Worm (Caenorhabditis elegans) whole organism, L2 larva: ENCODE measurements around the gene Y48A6B.7.

Experiments
- C34F6.9 ChIP-seq: fragments of 150-350 bp; optimal IDR thresholded peaks from 2 replicates; lab custom pipeline; 2014; ENCODE audit warnings: missing biosample characterization, missing genetic modification characterization
- F13H6.1 ChIP-seq: sonication (generic microtip); optimal IDR thresholded peaks from 2 replicates; lab custom pipeline; 2016; ENCODE audit warnings: missing genetic modification characterization, missing compliant biosample characterization
- R02D3.7 ChIP-seq: fragments of 150-350 bp; optimal IDR thresholded peaks from 2 replicates; lab custom pipeline; 2014; ENCODE audit warnings: missing biosample characterization, missing genetic modification characterization
- Y55F3AM.14 ChIP-seq: fragments of 200-800 bp; sonication (Bioruptor generic); optimal IDR thresholded peaks from 2 replicates; lab custom pipeline; 2018; ENCODE audit warnings: mild to moderate bottlenecking, missing genetic modification characterization, missing compliant biosample characterization
- alr-1 ChIP-seq: fragments of 150-350 bp; optimal IDR thresholded peaks from 2 replicates; lab custom pipeline; 2014; ENCODE audit warnings: missing biosample characterization, missing genetic modification characterization
- aly-2 ChIP-seq: fragments of 150-350 bp; optimal IDR thresholded peaks from 2 replicates; lab custom pipeline; 2014; ENCODE audit warnings: missing biosample characterization, missing genetic modification characterization
- ama-1 ChIP-seq: fragments of 150-350 bp; optimal IDR thresholded peaks from 2 replicates; lab custom pipeline; 2018; ENCODE audit warnings: inconsistent platforms
- blmp-1 ChIP-seq: sonication (generic microtip); optimal IDR thresholded peaks from 2 replicates; lab custom pipeline; 2017; ENCODE audit warnings: missing genetic modification characterization, mild to moderate bottlenecking, missing compliant biosample characterization, antibody characterized with exemption, moderate library complexity; ENCODE audit not compliant: insufficient read depth
- ceh-16 ChIP-seq: fragments of 150-350 bp; optimal IDR thresholded peaks from 2 replicates; lab custom pipeline; 2014; ENCODE audit warnings: missing biosample characterization, missing genetic modification characterization
- ceh-82 ChIP-seq: fragments of 150-350 bp; optimal IDR thresholded peaks from 2 replicates; lab custom pipeline; 2014; ENCODE audit warnings: missing biosample characterization, missing genetic modification characterization
- dmd-4 ChIP-seq: sonication (generic microtip); optimal IDR thresholded peaks from 2 replicates; lab custom pipeline; 2017; ENCODE audit warnings: missing biosample characterization, missing genetic modification characterization
- egl-27 ChIP-seq: sonication (generic microtip); optimal IDR thresholded peaks from 3 replicates; lab custom pipeline; 2017; ENCODE audit warnings: missing biosample characterization, missing genetic modification reagents, missing genetic modification characterization
- elt-1 ChIP-seq: fragments of 150-350 bp; optimal IDR thresholded peaks from 2 replicates; lab custom pipeline; 2014; ENCODE audit warnings: missing biosample characterization, missing genetic modification characterization
- elt-3 ChIP-seq: sonication (generic microtip); optimal IDR thresholded peaks from 2 replicates; lab custom pipeline; 2017; ENCODE audit warnings: missing biosample characterization, missing genetic modification characterization
- fos-1 ChIP-seq: fragments of 150-350 bp; optimal IDR thresholded peaks from 2 replicates; lab custom pipeline; 2014; ENCODE audit warnings: missing biosample characterization, missing genetic modification characterization
- gmeb-1 ChIP-seq: fragments of 150-350 bp; optimal IDR thresholded peaks from 2 replicates; lab custom pipeline; 2014; ENCODE audit warnings: missing biosample characterization, missing genetic modification characterization
- lin-11 ChIP-seq: fragments of 150-350 bp; sonication (generic microtip); optimal IDR thresholded peaks from 2 replicates; lab custom pipeline; 2014; ENCODE audit warnings: missing biosample characterization, missing genetic modification characterization, inconsistent platforms, mixed read lengths
- lin-13 ChIP-seq: fragments of 150-350 bp; optimal IDR thresholded peaks from 2 replicates; lab custom pipeline; 2014; ENCODE audit warnings: missing biosample characterization, missing genetic modification reagents, missing genetic modification characterization
- lin-39 ChIP-seq: fragments of 150-350 bp; optimal IDR thresholded peaks from 2 replicates; lab custom pipeline; 2014; ENCODE audit warnings: missing biosample characterization, missing genetic modification reagents, missing genetic modification characterization
- lsy-2 ChIP-seq, 2 experiments: fragments of 150-350 bp in 1 of 2; sonication (generic microtip) in 1 of 2; optimal IDR thresholded peaks; 2 replicates each; lab custom pipeline; 2014 to 2017; ENCODE audit warnings: missing biosample characterization in 2 of 2, missing genetic modification characterization in 2 of 2
- mab-5 ChIP-seq: fragments of 150-350 bp; optimal IDR thresholded peaks from 2 replicates; lab custom pipeline; 2014; ENCODE audit warnings: missing biosample characterization, missing genetic modification characterization
- mbf-1 ChIP-seq: sonication (generic microtip); optimal IDR thresholded peaks from 2 replicates; lab custom pipeline; 2017; ENCODE audit warnings: missing biosample characterization, missing genetic modification characterization
- mdl-1 ChIP-seq, 2 experiments: fragments of 150-350 bp in 1 of 2; sonication (generic microtip) in 1 of 2; optimal IDR thresholded peaks; 2 replicates each; lab custom pipeline; 2017; ENCODE audit warnings: missing biosample characterization in 2 of 2, missing genetic modification characterization in 2 of 2
- nhr-10 ChIP-seq: sonication (generic microtip); optimal IDR thresholded peaks from 2 replicates; lab custom pipeline; 2017; ENCODE audit warnings: missing biosample characterization, missing genetic modification characterization
- nhr-11 ChIP-seq: fragments of 150-350 bp; optimal IDR thresholded peaks from 2 replicates; lab custom pipeline; 2014; ENCODE audit warnings: missing biosample characterization, missing genetic modification characterization
- nhr-12 ChIP-seq: fragments of 150-350 bp; optimal IDR thresholded peaks from 2 replicates; lab custom pipeline; 2014; ENCODE audit warnings: missing biosample characterization, missing genetic modification characterization
- nhr-129 ChIP-seq: fragments of 150-350 bp; optimal IDR thresholded peaks from 2 replicates; lab custom pipeline; 2014; ENCODE audit warnings: missing biosample characterization, missing genetic modification characterization
- nhr-21 ChIP-seq: fragments of 150-350 bp; optimal IDR thresholded peaks from 2 replicates; lab custom pipeline; 2014; ENCODE audit warnings: missing biosample characterization, missing genetic modification characterization
- nhr-23 ChIP-seq: fragments of 150-350 bp; optimal IDR thresholded peaks from 2 replicates; lab custom pipeline; 2014; ENCODE audit warnings: missing biosample characterization, missing genetic modification reagents, missing genetic modification characterization
- nhr-237 ChIP-seq: fragments of 150-350 bp; optimal IDR thresholded peaks from 2 replicates; lab custom pipeline; 2014; ENCODE audit warnings: missing biosample characterization, missing genetic modification characterization
- nhr-6 ChIP-seq: fragments of 150-350 bp; optimal IDR thresholded peaks from 2 replicates; lab custom pipeline; 2014; ENCODE audit warnings: missing biosample characterization, missing genetic modification characterization
- nhr-77 ChIP-seq: fragments of 150-350 bp; optimal IDR thresholded peaks from 2 replicates; lab custom pipeline; 2014; ENCODE audit warnings: missing biosample characterization, missing genetic modification characterization
- peb-1 ChIP-seq: fragments of 150-350 bp; optimal IDR thresholded peaks from 2 replicates; lab custom pipeline; 2014; ENCODE audit warnings: missing biosample characterization, missing genetic modification characterization
- skn-1 ChIP-seq: sonication (generic microtip); optimal IDR thresholded peaks from 2 replicates; lab custom pipeline; 2017; ENCODE audit warnings: missing biosample characterization, missing genetic modification characterization
- sma-3 ChIP-seq: sonication (generic microtip); optimal IDR thresholded peaks from 2 replicates; lab custom pipeline; 2016; ENCODE audit warnings: missing genetic modification reagents, missing genetic modification characterization, missing compliant biosample characterization
- sma-9 ChIP-seq, 2 experiments: fragments of 150-350 bp in 1 of 2; sonication (generic microtip) in 1 of 2; optimal IDR thresholded peaks; 2 replicates each; lab custom pipeline; 2014 to 2016; ENCODE audit warnings: missing genetic modification characterization in 2 of 2, mild to moderate bottlenecking in 1 of 2, missing biosample characterization in 1 of 2, missing compliant biosample characterization in 1 of 2, missing genetic modification reagents in 1 of 2, moderate library complexity in 1 of 2
- snpc-4 ChIP-seq: fragments of 150-350 bp; optimal IDR thresholded peaks from 2 replicates; lab custom pipeline; 2014; ENCODE audit warnings: missing biosample characterization, missing genetic modification characterization
- unc-39 ChIP-seq: fragments of 150-350 bp; optimal IDR thresholded peaks from 2 replicates; lab custom pipeline; 2014; ENCODE audit warnings: missing biosample characterization, missing genetic modification characterization
- unc-55 ChIP-seq: fragments of 150-350 bp; sonication (generic microtip); optimal IDR thresholded peaks from 3 replicates; lab custom pipeline; 2014; ENCODE audit warnings: missing biosample characterization, missing genetic modification reagents, missing genetic modification characterization
- unc-62 ChIP-seq: fragments of 150-350 bp; optimal IDR thresholded peaks from 2 replicates; lab custom pipeline; 2014; ENCODE audit warnings: missing biosample characterization, missing genetic modification reagents, missing genetic modification characterization
- zag-1 ChIP-seq: fragments of 150-350 bp; optimal IDR thresholded peaks from 2 replicates; lab custom pipeline; 2014; ENCODE audit warnings: missing biosample characterization, missing genetic modification characterization
- ztf-1 ChIP-seq: fragments of 200-800 bp; sonication (Bioruptor generic); conservative IDR thresholded peaks from 2 replicates; pipeline ENCODE4 v1.3.6; 2022; ENCODE audit warnings: missing genetic modification characterization, missing compliant biosample characterization
- ztf-11 ChIP-seq: sonication (generic microtip); optimal IDR thresholded peaks from 2 replicates; lab custom pipeline; 2017; ENCODE audit warnings: missing biosample characterization, missing genetic modification characterization
- ztf-4 ChIP-seq: fragments of 150-350 bp; optimal IDR thresholded peaks from 2 replicates; lab custom pipeline; 2014; ENCODE audit warnings: missing biosample characterization, missing genetic modification characterization

The Y48A6B.7 gene

ce11 chrIII:11002808-11003207, 23.6 kb downstream of the Y48A6B.7 start:
- TF ChIP-seq nhr-77 (tag; lab: Kevin White, UChicago) (no peak), aly-2 (tag; lab: Kevin White, UChicago) (no peak)

ce11 chrIII:10995156-10995555, 31.2 kb downstream of the Y48A6B.7 start, which contains the start of gene dmsr-5:
Gene dmsr-5, minus strand, starts transcription at chrIII:10995256.
- TF ChIP-seq ceh-82 (tag; lab: Kevin White, UChicago) = no peak
- TF ChIP-seq elt-1 = no peak
- TF ChIP-seq gmeb-1 = no peak
- no peak for TF ChIP-seq skn-1 (tag; lab: Kevin White, UChicago)
- TF ChIP-seq ztf-1 (GFP tag; lab: Robert Waterston, UW) = no peak
- no peak for TF ChIP-seq egl-27 (tag; lab: Kevin White, UChicago)
- no peak for TF ChIP-seq unc-62 (GFP tag; lab: Kevin White, UChicago)
- TF ChIP-seq, all 48 proteins: peak for 0

- TF ChIP-seq peb-1 (tag; lab: Kevin White, UChicago) (no peak), nhr-6 (tag; lab: Kevin White, UChicago) (no peak), mbf-1 (tag; lab: Kevin White, UChicago) (no peak), lin-39 (no peak), fos-1 (no peak), sma-3 (GFP tag; lab: Kevin White, UChicago) (no peak), egl-27 (tag; lab: Kevin White, UChicago) (no peak), dmd-4 (tag; lab: Kevin White, UChicago) (no peak), mdl-1 (tag; optimal IDR thresholded peaks at IDR 0.05; lab: Kevin White, UChicago) (no peak), unc-39 (tag; lab: Kevin White, UChicago) (no peak)
Observed at ce11 chrIII:10994085-10994484, 32.3 kb downstream of the Y48A6B.7 start.

- TF ChIP-seq C34F6.9 (tag; lab: Kevin White, UChicago) = peak; percentile 93
- peak; percentile 93 for TF ChIP-seq gmeb-1
- peak; percentile 98 for TF ChIP-seq nhr-21
- no peak for TF ChIP-seq unc-39 (tag; lab: Kevin White, UChicago)
- peak; percentile 100 for TF ChIP-seq snpc-4 (tag; lab: Kevin White, UChicago)
- peak; percentile 38 for TF ChIP-seq R02D3.7 (tag; lab: Kevin White, UChicago)
- TF ChIP-seq mbf-1 (tag; lab: Kevin White, UChicago) = peak; percentile 36
- TF ChIP-seq F13H6.1 (tag; lab: Kevin White, UChicago) = peak; percentile 96
- peak; percentile 95 for TF ChIP-seq ztf-4
- TF ChIP-seq elt-3 (tag; lab: Kevin White, UChicago) = no peak
- no peak for TF ChIP-seq elt-1
- peak; percentile 93 for TF ChIP-seq nhr-10 (tag; lab: Kevin White, UChicago)
- peak; percentile 82 for TF ChIP-seq blmp-1 (tag; lab: Kevin White, UChicago)
- peak; percentile 92 for TF ChIP-seq unc-55
- TF ChIP-seq ceh-16 (tag; lab: Kevin White, UChicago) = peak; percentile 90
- TF ChIP-seq skn-1 (tag; lab: Kevin White, UChicago) = peak; percentile 61
- peak; percentile 83 for TF ChIP-seq lin-11
- TF ChIP-seq zag-1 (tag; lab: Kevin White, UChicago) = peak; percentile 89
- no peak for TF ChIP-seq alr-1 (tag; lab: Kevin White, UChicago)
- TF ChIP-seq ztf-1 (GFP tag; lab: Robert Waterston, UW) = 0 out of 2 replicates have a peak, but pooled peaks have one; percentile 53
- peak; percentile 59 for TF ChIP-seq dmd-4 (tag; lab: Kevin White, UChicago)
- peak; percentile 52 for TF ChIP-seq nhr-11 (tag; lab: Kevin White, UChicago)
- TF ChIP-seq lsy-2 (tag; optimal IDR thresholded peaks at IDR 0.05; lab: Kevin White, UChicago) = peak; percentile 93 to 94
- TF ChIP-seq lin-13 (GFP tag; lab: Kevin White, UChicago) = peak; percentile 97
- peak; percentile 94 for TF ChIP-seq mab-5 (tag; lab: Kevin White, UChicago)
- TF ChIP-seq mdl-1 (tag; optimal IDR thresholded peaks at IDR 0.05; lab: Kevin White, UChicago) = peak; percentile 66 to 74
- TF ChIP-seq nhr-237 (tag; lab: Kevin White, UChicago) = peak; percentile 86
- peak; percentile 76 for TF ChIP-seq ztf-11 (tag; lab: Kevin White, UChicago)
- TF ChIP-seq fos-1 = peak; percentile 80
- TF ChIP-seq nhr-23 (tag; lab: Kevin White, UChicago) = no peak
- no peak for TF ChIP-seq peb-1 (tag; lab: Kevin White, UChicago)
- TF ChIP-seq ama-1 (lab: Kevin White, UChicago) = peak; percentile 75
- peak; percentile 93 for TF ChIP-seq Y55F3AM.14 (GFP tag; lab: Kevin White, UChicago)
- peak; percentile 95 for TF ChIP-seq nhr-129
- TF ChIP-seq egl-27 (tag; lab: Kevin White, UChicago) = peak; percentile 93
- peak; percentile 86 for TF ChIP-seq ceh-82 (tag; lab: Kevin White, UChicago)
- peak; percentile 95 for TF ChIP-seq sma-3 (GFP tag; lab: Kevin White, UChicago)
- TF ChIP-seq nhr-12 = peak; percentile 51
- TF ChIP-seq unc-62 (GFP tag; lab: Kevin White, UChicago) = no peak
- peak; percentile 86 for TF ChIP-seq aly-2 (tag; lab: Kevin White, UChicago)
- peak; percentile 98 for TF ChIP-seq sma-9 (GFP tag; optimal IDR thresholded peaks at IDR 0.05; lab: Kevin White, UChicago)
- no peak for TF ChIP-seq sma-9 (tag; optimal IDR thresholded peaks at IDR 0.05; lab: Kevin White, UChicago)
- TF ChIP-seq nhr-77 (tag; lab: Kevin White, UChicago) = peak; percentile 81
Observed at ce11 chrIII:10989491-10990032, 36.8 kb downstream of the Y48A6B.7 start.
